Fruit fly (Drosophila melanogaster) whole organism, embryonic: ENCODE results near the gene TrpRS.

Experiments
- Asciz ChIP-seq: fragments of 200-800 bp; sonication (Bioruptor generic); optimal IDR thresholded peaks from 2 replicates; lab custom pipeline; 2017; ENCODE audit warnings: missing biosample characterization, mild to moderate bottlenecking, missing genetic modification characterization, missing genetic modification reagents
- CG12744 ChIP-seq: fragments of 200-800 bp; sonication (Bioruptor generic); optimal IDR thresholded peaks from 2 replicates; lab custom pipeline; 2016; ENCODE audit warnings: missing biosample characterization, missing genetic modification characterization
- CG13123 ChIP-seq: fragments of 200-800 bp; sonication (Bioruptor generic); optimal IDR thresholded peaks from 2 replicates; lab custom pipeline; 2016; ENCODE audit warnings: missing biosample characterization, missing genetic modification characterization
- CG14667 ChIP-seq: fragments of 200-800 bp; sonication (Bioruptor generic); IDR thresholded peaks from 2 replicates; pipeline ENCODE4 v1.3.6; 2022; ENCODE audit warnings: missing biosample characterization, missing genetic modification characterization
- CG32767 ChIP-seq: fragments of 200-800 bp; sonication (Bioruptor generic); IDR thresholded peaks from 2 replicates; pipeline ENCODE4 v1.3.6; 2022; ENCODE audit warnings: missing biosample characterization, missing genetic modification characterization
- CG3726 ChIP-seq: fragments of 200-800 bp; sonication (Bioruptor generic); IDR thresholded peaks from 3 replicates; pipeline ENCODE4, ENCODE4 v1.3.6; 2022; ENCODE audit warnings: missing biosample characterization, missing genetic modification characterization
- CG8944 ChIP-seq: fragments of 200-800 bp; sonication (Bioruptor generic); optimal IDR thresholded peaks from 3 replicates; lab custom pipeline; 2016; ENCODE audit warnings: missing biosample characterization, missing genetic modification characterization
- CG9215 ChIP-seq: fragments of 200-800 bp; sonication (Bioruptor generic); IDR thresholded peaks from 2 replicates; pipeline ENCODE4 v1.3.6; 2022; ENCODE audit warnings: missing biosample characterization, missing genetic modification characterization
- ac ChIP-seq: fragments of 200-800 bp; sonication (Bioruptor generic); optimal IDR thresholded peaks from 3 replicates; lab custom pipeline; 2017; ENCODE audit warnings: missing biosample characterization, mild to moderate bottlenecking, missing genetic modification characterization
- bcd ChIP-seq: fragments of 200-800 bp; sonication (Bioruptor generic); optimal IDR thresholded peaks from 2 replicates; lab custom pipeline; 2017; ENCODE audit warnings: missing biosample characterization, mild to moderate bottlenecking, missing genetic modification characterization
- chm ChIP-seq: fragments of 200-800 bp; sonication (Bioruptor generic); IDR thresholded peaks from 2 replicates; pipeline ENCODE4 v1.3.6; 2022; ENCODE audit warnings: missing biosample characterization, missing genetic modification characterization
- dan ChIP-seq: fragments of 200-800 bp; sonication (Bioruptor generic); IDR thresholded peaks from 2 replicates; pipeline ENCODE4 v1.3.6; 2022; ENCODE audit warnings: missing biosample characterization, missing genetic modification characterization
- pho ChIP-seq: fragments of 200-800 bp; sonication (Bioruptor generic); optimal IDR thresholded peaks from 2 replicates; lab custom pipeline; 2016; ENCODE audit warnings: missing biosample characterization, missing genetic modification characterization

dm6 chr3R:9215551-9215950 is 51.2 kb downstream of the TrpRS start:
- TF ChIP-seq CG3726 (GFP tag; lab: Robert Waterston, UW) = no peak
- TF ChIP-seq bcd (GFP tag; lab: Kevin White, UChicago) = no peak
- no peak for TF ChIP-seq Asciz
- no peak for TF ChIP-seq CG32767 (GFP tag; lab: Robert Waterston, UW)
- no peak for TF ChIP-seq CG12744 (GFP tag; lab: Kevin White, UChicago)
- TF ChIP-seq CG9215 (GFP tag; lab: Robert Waterston, UW) = no peak
- TF ChIP-seq CG8944 = no peak
- TF ChIP-seq pho (GFP tag; lab: Kevin White, UChicago) = no peak
- TF ChIP-seq ac (GFP tag; lab: Kevin White, UChicago) = peak; percentile 36
- no peak for TF ChIP-seq CG13123 (GFP tag; lab: Kevin White, UChicago)
- TF ChIP-seq dan (GFP tag; lab: Robert Waterston, UW) = no peak
- no peak for TF ChIP-seq CG14667
- TF ChIP-seq chm (GFP tag; lab: Robert Waterston, UW) = no peak
